Worm (Caenorhabditis elegans) whole organism, dauer: ENCODE results near the gene F35E12.10.

Experiments used
- unc-62 ChIP-seq: sonication (generic microtip); optimal IDR thresholded peaks from 2 replicates; lab custom pipeline; 2017; ENCODE audit warnings: missing biosample characterization, missing genetic modification reagents, missing genetic modification characterization

Gene F35E12.10

ce11 chrV:13748658-13749057 lies at the start of gene F35E12.10:
TSS of gene F35E12.10 (minus strand) at chrV:13748758.
- no peak for TF ChIP-seq unc-62 (GFP tag; lab: Kevin White, UChicago)

ce11 chrV:13796246-13796776 lies 47.8 kb upstream of the F35E12.10 start, which contains the start of gene twk-32:
TSS of gene twk-32 (plus strand) at chrV:13796641.
- no peak for TF ChIP-seq unc-62 (GFP tag; lab: Kevin White, UChicago)

- no peak for TF ChIP-seq unc-62 (GFP tag; lab: Kevin White, UChicago)
Measured at ce11 chrV:13794046-13794445, 45.5 kb upstream of the F35E12.10 start.

ce11 chrV:13790557-13790956 lies 42.0 kb upstream of the F35E12.10 start:
- no peak for TF ChIP-seq unc-62 (GFP tag; lab: Kevin White, UChicago)

ce11 chrV:13790117-13790516 lies 41.6 kb upstream of the F35E12.10 start:
- no peak for TF ChIP-seq unc-62 (GFP tag; lab: Kevin White, UChicago)

- no peak for TF ChIP-seq unc-62 (GFP tag; lab: Kevin White, UChicago)
Measured at ce11 chrV:13789362-13789761, 40.8 kb upstream of the F35E12.10 start.

ce11 chrV:13787948-13788681 lies 39.6 kb upstream of the F35E12.10 start:
- TF ChIP-seq unc-62 (GFP tag; lab: Kevin White, UChicago), result no peak

ce11 chrV:13787225-13787898 lies 38.8 kb upstream of the F35E12.10 start, which contains the start of the genes F53C11.4 and F53C11.5:
TSS of gene F53C11.4 (minus strand) at chrV:13787352.
TSS of gene F53C11.5 (plus strand) at chrV:13787549.
- TF ChIP-seq unc-62 (GFP tag; lab: Kevin White, UChicago), result no peak

ce11 chrV:13785767-13786166 lies 37.2 kb upstream of the F35E12.10 start:
- no peak for TF ChIP-seq unc-62 (GFP tag; lab: Kevin White, UChicago)

- TF ChIP-seq unc-62 (GFP tag; lab: Kevin White, UChicago), result no peak
Measured at ce11 chrV:13782190-13782589, 33.6 kb upstream of the F35E12.10 start, which contains the start of gene decr-1.1. TSS of gene decr-1.1 (plus strand) at chrV:13782399.

- no peak for TF ChIP-seq unc-62 (GFP tag; lab: Kevin White, UChicago)
Measured at ce11 chrV:13780902-13781301, 32.3 kb upstream of the F35E12.10 start.

ce11 chrV:13777857-13778256 lies 29.3 kb upstream of the F35E12.10 start, which contains the start of gene F53C11.9:
TSS of gene F53C11.9 (plus strand) at chrV:13778015.
- TF ChIP-seq unc-62 (GFP tag; lab: Kevin White, UChicago), result no peak

- TF ChIP-seq unc-62 (GFP tag; lab: Kevin White, UChicago), result no peak
Measured at ce11 chrV:13775529-13775928, 27.0 kb upstream of the F35E12.10 start, which contains the start of gene F53C11.1. TSS of gene F53C11.1 (plus strand) at chrV:13775796.

ce11 chrV:13771209-13771608 lies 22.7 kb upstream of the F35E12.10 start, which contains the start of gene F20G2.5:
TSS of gene F20G2.5 (plus strand) at chrV:13771509.
- TF ChIP-seq unc-62 (GFP tag; lab: Kevin White, UChicago), result no peak

ce11 chrV:13768941-13769436 lies 20.4 kb upstream of the F35E12.10 start, which contains the start of gene nas-24:
TSS of gene nas-24 (plus strand) at chrV:13769386.
- no peak for TF ChIP-seq unc-62 (GFP tag; lab: Kevin White, UChicago)

ce11 chrV:13768388-13768787 lies 19.8 kb upstream of the F35E12.10 start, which contains the start of gene F20G2.3:
TSS of gene F20G2.3 (minus strand) at chrV:13768488.
- TF ChIP-seq unc-62 (GFP tag; lab: Kevin White, UChicago), result no peak
